Fruit fly (Drosophila melanogaster) whole organism, embryonic: ENCODE data around the gene pkaap.

Experiments
- BEAF-32 ChIP-seq: fragments of 200-800 bp; sonication (Bioruptor generic); optimal IDR thresholded peaks from 3 replicates; lab custom pipeline; 2017; ENCODE audit warnings: missing biosample characterization, missing genetic modification characterization, mild to moderate bottlenecking, moderate library complexity, missing genetic modification reagents
- Bdp1 ChIP-seq: fragments of 200-800 bp; sonication (Bioruptor generic); optimal IDR thresholded peaks from 3 replicates; lab custom pipeline; 2016; ENCODE audit warnings: missing biosample characterization, missing genetic modification characterization
- CG11560 ChIP-seq: fragments of 200-800 bp; sonication (Bioruptor generic); IDR thresholded peaks from 3 replicates; pipeline ENCODE4 v1.3.6; 2022; ENCODE audit warnings: missing biosample characterization, missing genetic modification characterization
- CG13424 ChIP-seq: fragments of 200-800 bp; sonication (Bioruptor generic); optimal IDR thresholded peaks from 2 replicates; lab custom pipeline; 2019; ENCODE audit warnings: missing biosample characterization, mild to moderate bottlenecking, missing genetic modification characterization, moderate library complexity
- CG13624 ChIP-seq: fragments of 200-800 bp; sonication (Bioruptor generic); optimal IDR thresholded peaks from 2 replicates; lab custom pipeline; 2016; ENCODE audit warnings: missing biosample characterization, missing genetic modification characterization
- CG13894 ChIP-seq: fragments of 200-800 bp; sonication (Bioruptor generic); optimal IDR thresholded peaks from 3 replicates; lab custom pipeline; 2018; ENCODE audit warnings: missing biosample characterization, mild to moderate bottlenecking, missing genetic modification characterization, moderate library complexity
- CG15073 ChIP-seq: fragments of 200-800 bp; sonication (Bioruptor generic); optimal IDR thresholded peaks from 2 replicates; lab custom pipeline; 2016; ENCODE audit warnings: missing biosample characterization, missing genetic modification characterization
- CG15601 ChIP-seq: fragments of 200-800 bp; sonication (Bioruptor generic); optimal IDR thresholded peaks from 3 replicates; lab custom pipeline; 2019; ENCODE audit warnings: missing biosample characterization, mild to moderate bottlenecking, missing genetic modification characterization, moderate library complexity
- CG16815 ChIP-seq: fragments of 200-800 bp; sonication (Bioruptor generic); optimal IDR thresholded peaks from 3 replicates; lab custom pipeline; 2017; ENCODE audit warnings: missing biosample characterization, mild to moderate bottlenecking, missing genetic modification characterization
- CG17912 ChIP-seq: fragments of 200-800 bp; sonication (Bioruptor generic); optimal IDR thresholded peaks from 2 replicates; lab custom pipeline; 2018; ENCODE audit warnings: missing biosample characterization, mild to moderate bottlenecking, missing genetic modification characterization
- CG2129 ChIP-seq: fragments of 200-800 bp; sonication (Bioruptor generic); IDR thresholded peaks from 2 replicates; pipeline ENCODE4 v1.3.6; 2022; ENCODE audit warnings: missing biosample characterization, missing genetic modification characterization; ENCODE audit not compliant: partially characterized antibody
- CG31388 ChIP-seq: fragments of 200-800 bp; sonication (Bioruptor generic); optimal IDR thresholded peaks from 2 replicates; lab custom pipeline; 2016; ENCODE audit warnings: missing biosample characterization, missing genetic modification characterization
- CG3281 ChIP-seq: fragments of 200-800 bp; sonication (Bioruptor generic); optimal IDR thresholded peaks from 3 replicates; lab custom pipeline; 2017; ENCODE audit warnings: missing biosample characterization, mild to moderate bottlenecking, missing genetic modification characterization
- CG4820 ChIP-seq: fragments of 200-800 bp; sonication (Bioruptor generic); optimal IDR thresholded peaks from 3 replicates; lab custom pipeline; 2016; ENCODE audit warnings: missing biosample characterization, missing genetic modification characterization
- CG4854 ChIP-seq: fragments of 200-800 bp; sonication (Bioruptor generic); optimal IDR thresholded peaks from 2 replicates; lab custom pipeline; 2016; ENCODE audit warnings: missing biosample characterization, missing genetic modification characterization, inconsistent platforms
- CG7963 ChIP-seq: fragments of 200-800 bp; sonication (Bioruptor generic); IDR thresholded peaks from 3 replicates; pipeline ENCODE4 v1.3.6; 2022; ENCODE audit warnings: missing biosample characterization, missing genetic modification characterization; ENCODE audit not compliant: partially characterized antibody
- CG8359 ChIP-seq: fragments of 200-800 bp; sonication (Bioruptor generic); optimal IDR thresholded peaks from 2 replicates; lab custom pipeline; 2017; ENCODE audit warnings: missing biosample characterization, mild to moderate bottlenecking, missing genetic modification characterization, borderline replicate concordance
- Chrac-16 ChIP-seq: fragments of 200-800 bp; sonication (Bioruptor generic); optimal IDR thresholded peaks from 3 replicates; lab custom pipeline; 2016; ENCODE audit warnings: missing biosample characterization, missing genetic modification characterization
- CoRest ChIP-seq: fragments of 200-800 bp; sonication (Bioruptor generic); optimal IDR thresholded peaks from 3 replicates; lab custom pipeline; 2018; ENCODE audit warnings: missing biosample characterization, mild to moderate bottlenecking, missing genetic modification characterization, moderate library complexity
- Dad ChIP-seq: fragments of 200-800 bp; sonication (Bioruptor generic); optimal IDR thresholded peaks from 3 replicates; lab custom pipeline; 2016; ENCODE audit warnings: missing biosample characterization, missing genetic modification characterization
- Dip3 ChIP-seq: fragments of 200-800 bp; sonication (Bioruptor generic); optimal IDR thresholded peaks from 3 replicates; lab custom pipeline; 2016; ENCODE audit warnings: missing biosample characterization, missing genetic modification characterization
- GATAe ChIP-seq: fragments of 200-800 bp; sonication (Bioruptor generic); conservative IDR thresholded peaks from 2 replicates; pipeline ENCODE4 v1.3.6; 2022; ENCODE audit warnings: missing biosample characterization, missing genetic modification characterization
- H2.0 ChIP-seq: fragments of 200-800 bp; sonication (Bioruptor generic); IDR thresholded peaks from 2 replicates; pipeline ENCODE4 v1.3.6; 2022; ENCODE audit warnings: missing biosample characterization, missing genetic modification characterization
- HLH3B ChIP-seq: fragments of 200-800 bp; sonication (Bioruptor generic); IDR thresholded peaks from 2 replicates; pipeline ENCODE4 v1.3.6; 2022; ENCODE audit warnings: missing biosample characterization, missing genetic modification characterization
- Hr39 ChIP-seq: fragments of >200 bp; optimal IDR thresholded peaks from 2 replicates; lab custom pipeline; 2017
- Lhr ChIP-seq: fragments of 200-800 bp; sonication (Bioruptor generic); optimal IDR thresholded peaks from 3 replicates; lab custom pipeline; 2017; ENCODE audit warnings: mild to moderate bottlenecking, missing biosample characterization, missing genetic modification reagents, missing genetic modification characterization
- Myb ChIP-seq: fragments of 200-800 bp; sonication (Bioruptor generic); optimal IDR thresholded peaks from 2 replicates; lab custom pipeline; 2016; ENCODE audit warnings: missing biosample characterization, missing genetic modification characterization
- Ravus ChIP-seq: fragments of 200-800 bp; sonication (Bioruptor generic); IDR thresholded peaks from 2 replicates; pipeline ENCODE4 v1.3.6; 2022; ENCODE audit warnings: missing biosample characterization, missing genetic modification characterization
- TFAM ChIP-seq: fragments of 200-800 bp; sonication (Bioruptor generic); optimal IDR thresholded peaks from 2 replicates; lab custom pipeline; 2017; ENCODE audit warnings: missing biosample characterization, missing genetic modification characterization, inconsistent platforms
- Xrp1 ChIP-seq: fragments of 200-800 bp; sonication (Bioruptor generic); IDR thresholded peaks from 2 replicates; pipeline ENCODE4 v1.3.6; 2022; ENCODE audit warnings: missing biosample characterization, missing genetic modification characterization
- bab2 ChIP-seq: fragments of 200-800 bp; sonication (Bioruptor generic); optimal IDR thresholded peaks from 2 replicates; lab custom pipeline; 2016; ENCODE audit warnings: missing biosample characterization, missing genetic modification characterization
- br ChIP-seq: fragments of >200 bp; optimal IDR thresholded peaks from 2 replicates; lab custom pipeline; 2017
- bsh ChIP-seq, 2 experiments: fragments of 200-800 bp; sonication (Bioruptor generic); optimal IDR thresholded peaks; 2 replicates each; lab custom pipeline; 2017 to 2018; ENCODE audit warnings: mild to moderate bottlenecking in 2 of 2, missing biosample characterization in 2 of 2, missing genetic modification characterization in 2 of 2, moderate library complexity in 1 of 2
- caup ChIP-seq: fragments of 200-800 bp; sonication (Bioruptor generic); optimal IDR thresholded peaks from 3 replicates; lab custom pipeline; 2017; ENCODE audit warnings: missing biosample characterization, mild to moderate bottlenecking, missing genetic modification characterization, moderate library complexity; ENCODE audit not compliant: severe bottlenecking
- cwo ChIP-seq: fragments of 200-800 bp; sonication (Bioruptor generic); optimal IDR thresholded peaks from 3 replicates; lab custom pipeline; 2017; ENCODE audit warnings: missing biosample characterization, missing genetic modification characterization, mild to moderate bottlenecking, moderate library complexity, missing genetic modification reagents
- dm ChIP-seq: fragments of 200-800 bp; sonication (Bioruptor generic); optimal IDR thresholded peaks from 3 replicates; lab custom pipeline; 2016; ENCODE audit warnings: missing biosample characterization, missing genetic modification characterization
- eyg ChIP-seq: fragments of 200-800 bp; sonication (Bioruptor generic); optimal IDR thresholded peaks from 3 replicates; lab custom pipeline; 2016; ENCODE audit warnings: missing biosample characterization, missing genetic modification characterization
- fd64A ChIP-seq: fragments of 200-800 bp; sonication (Bioruptor generic); optimal IDR thresholded peaks from 3 replicates; lab custom pipeline; 2018; ENCODE audit warnings: missing biosample characterization, mild to moderate bottlenecking, missing genetic modification characterization
- gem ChIP-seq: fragments of 200-800 bp; sonication (Bioruptor generic); optimal IDR thresholded peaks from 2 replicates; lab custom pipeline; 2019; ENCODE audit warnings: missing biosample characterization, mild to moderate bottlenecking, missing genetic modification characterization, moderate library complexity
- gfzf ChIP-seq: fragments of 200-800 bp; sonication (Bioruptor generic); optimal IDR thresholded peaks from 2 replicates; lab custom pipeline; 2016; ENCODE audit warnings: missing biosample characterization, mild to moderate bottlenecking, missing genetic modification characterization, moderate library complexity
- h ChIP-seq: fragments of >200 bp; optimal IDR thresholded peaks from 2 replicates; lab custom pipeline; 2017
- insv ChIP-seq, 2 experiments: fragments of 200-800 bp; sonication (Bioruptor generic); optimal IDR thresholded peaks; 3 replicates each; lab custom pipeline; 2016 to 2018; ENCODE audit warnings: missing biosample characterization in 2 of 2, missing genetic modification characterization in 2 of 2
- lilli ChIP-seq: fragments of 200-800 bp; sonication (Bioruptor generic); optimal IDR thresholded peaks from 3 replicates; lab custom pipeline; 2016; ENCODE audit warnings: missing biosample characterization, missing genetic modification characterization
- phol ChIP-seq: fragments of 200-800 bp; sonication (Bioruptor generic); optimal IDR thresholded peaks from 3 replicates; lab custom pipeline; 2018; ENCODE audit warnings: missing biosample characterization, mild to moderate bottlenecking, missing genetic modification characterization, moderate library complexity
- psq ChIP-seq: fragments of 200-800 bp; sonication (Bioruptor generic); optimal IDR thresholded peaks from 2 replicates; lab custom pipeline; 2017; ENCODE audit warnings: missing biosample characterization, missing genetic modification characterization
- pzg ChIP-seq: fragments of 200-800 bp; sonication (Bioruptor generic); optimal IDR thresholded peaks from 3 replicates; lab custom pipeline; 2018; ENCODE audit warnings: missing biosample characterization, mild to moderate bottlenecking, missing genetic modification characterization, moderate library complexity
- so ChIP-seq: fragments of 200-800 bp; sonication (Bioruptor generic); IDR thresholded peaks from 3 replicates; pipeline ENCODE4 v1.3.6; 2022; ENCODE audit warnings: missing biosample characterization, missing genetic modification characterization
- sob ChIP-seq: fragments of 200-800 bp; sonication (Bioruptor generic); IDR thresholded peaks from 2 replicates; pipeline ENCODE4 v1.3.6; 2022; ENCODE audit warnings: missing biosample characterization, missing genetic modification characterization
- tin ChIP-seq: fragments of 200-800 bp; sonication (Bioruptor generic); optimal IDR thresholded peaks from 3 replicates; lab custom pipeline; 2016; ENCODE audit warnings: missing biosample characterization, missing genetic modification characterization
- toy ChIP-seq: fragments of 200-800 bp; sonication (Bioruptor generic); IDR thresholded peaks from 2 replicates; pipeline ENCODE4 v1.3.6; 2022; ENCODE audit warnings: missing biosample characterization, missing genetic modification characterization
- usp ChIP-seq: fragments of >200 bp; optimal IDR thresholded peaks from 2 replicates; lab custom pipeline; 2017; ENCODE audit warnings: missing biosample characterization, missing genetic modification characterization

pkaap gene

dm6 chr2L:16286360-16287005, 1.6 kb upstream of the pkaap start (continued):
- TF ChIP-seq CG17912 (GFP tag; lab: Kevin White, UChicago) = peak; percentile 40
- peak; percentile 86 for TF ChIP-seq lilli (GFP tag; lab: Kevin White, UChicago)
- TF ChIP-seq Dad (GFP tag; lab: Kevin White, UChicago) = peak; percentile 84
- TF ChIP-seq bsh (GFP tag; optimal IDR thresholded peaks at IDR 0.05; lab: Kevin White, UChicago) = peak; percentile 31 to 82
- TF ChIP-seq CG15601 (tag; lab: Kevin White, UChicago) = peak; percentile 68
- no peak for TF ChIP-seq Xrp1 (GFP tag; lab: Robert Waterston, UW)
- no peak for TF ChIP-seq h (lab: Kevin White, UChicago)
- TF ChIP-seq phol (tag; lab: Kevin White, UChicago) = peak; percentile 93
- TF ChIP-seq CG11560 = no peak
- peak; percentile 51 for TF ChIP-seq tin (GFP tag; lab: Kevin White, UChicago)
- TF ChIP-seq insv (GFP tag; optimal IDR thresholded peaks at IDR 0.05; lab: Kevin White, UChicago) = no peak
- TF ChIP-seq CG16815 (GFP tag; lab: Kevin White, UChicago) = peak; percentile 79
- TF ChIP-seq toy (GFP tag; lab: Robert Waterston, UW) = no peak
- peak; percentile 84 for TF ChIP-seq CG4854 (GFP tag; lab: Kevin White, UChicago)
- TF ChIP-seq TFAM = peak; percentile 71
- TF ChIP-seq gfzf (GFP tag; lab: Kevin White, UChicago) = no peak
- peak; percentile 98 for TF ChIP-seq CG15073 (GFP tag; lab: Kevin White, UChicago)
- TF ChIP-seq Lhr = peak; percentile 25
- peak; percentile 73 for TF ChIP-seq CG13624 (GFP tag; lab: Kevin White, UChicago)
- peak; percentile 86 for TF ChIP-seq cwo (GFP tag; lab: Kevin White, UChicago)
- TF ChIP-seq usp (GFP tag; lab: Kevin White, UChicago) = no peak
- no peak for TF ChIP-seq Hr39 (lab: Kevin White, UChicago)
- TF ChIP-seq CG3281 = peak; percentile 92
- peak; percentile 92 for TF ChIP-seq gem
- no peak for TF ChIP-seq so (GFP tag; lab: Robert Waterston, UW)
- TF ChIP-seq CG7963 = no peak
- TF ChIP-seq GATAe (GFP tag; lab: Robert Waterston, UW) = no peak
- peak; percentile 53 for TF ChIP-seq Bdp1 (GFP tag; lab: Kevin White, UChicago)
- peak; percentile 55 for TF ChIP-seq fd64A
- no peak for TF ChIP-seq Ravus (GFP tag; lab: Robert Waterston, UW)
- peak; percentile 63 for TF ChIP-seq CG4820 (GFP tag; lab: Kevin White, UChicago)
- TF ChIP-seq CG13894 (tag; lab: Kevin White, UChicago) = peak; percentile 28
- peak; percentile 83 for TF ChIP-seq Dip3 (GFP tag; lab: Kevin White, UChicago)
- no peak for TF ChIP-seq CG31388
- TF ChIP-seq CG2129 (GFP tag; lab: Robert Waterston, UW) = no peak
- TF ChIP-seq HLH3B = no peak
- TF ChIP-seq br (lab: Kevin White, UChicago) = no peak
- no peak for TF ChIP-seq sob (GFP tag; lab: Robert Waterston, UW)
- TF ChIP-seq H2.0 = no peak
- TF ChIP-seq BEAF-32 (GFP tag; lab: Kevin White, UChicago) = peak; percentile 49
- TF ChIP-seq caup (GFP tag; lab: Kevin White, UChicago) = peak; percentile 85
- peak; percentile 77 for TF ChIP-seq CG8359 (GFP tag; lab: Kevin White, UChicago)
- TF ChIP-seq CG13424 (tag; lab: Kevin White, UChicago) = peak; percentile 82
- TF ChIP-seq eyg (GFP tag; lab: Kevin White, UChicago) = peak; percentile 70
- TF ChIP-seq dm (GFP tag; lab: Kevin White, UChicago) = peak; percentile 69
- peak; percentile 84 for TF ChIP-seq bab2 (GFP tag; lab: Kevin White, UChicago)
- peak; percentile 82 for TF ChIP-seq Chrac-16 (GFP tag; lab: Kevin White, UChicago)
- peak; percentile 77 for TF ChIP-seq psq (GFP tag; lab: Kevin White, UChicago)
- TF ChIP-seq Myb (GFP tag; lab: Kevin White, UChicago) = peak; percentile 72
- TF ChIP-seq pzg (GFP tag; lab: Kevin White, UChicago) = peak; percentile 1
- TF ChIP-seq CoRest (tag; lab: Kevin White, UChicago) = peak; percentile 80
